Fruit fly (Drosophila melanogaster): Measurements from ENCODE around the gene CG45099.

The CG45099 gene

dm6 chr3R:22003508-22003907 lies 30.6 kb downstream of the CG45099 start:
- TF ChIP-seq CG8478 (optimal IDR thresholded peaks at IDR 0.05) (no peak), CTCF (optimal IDR thresholded peaks at IDR 0.05) (no peak)

DNA sequence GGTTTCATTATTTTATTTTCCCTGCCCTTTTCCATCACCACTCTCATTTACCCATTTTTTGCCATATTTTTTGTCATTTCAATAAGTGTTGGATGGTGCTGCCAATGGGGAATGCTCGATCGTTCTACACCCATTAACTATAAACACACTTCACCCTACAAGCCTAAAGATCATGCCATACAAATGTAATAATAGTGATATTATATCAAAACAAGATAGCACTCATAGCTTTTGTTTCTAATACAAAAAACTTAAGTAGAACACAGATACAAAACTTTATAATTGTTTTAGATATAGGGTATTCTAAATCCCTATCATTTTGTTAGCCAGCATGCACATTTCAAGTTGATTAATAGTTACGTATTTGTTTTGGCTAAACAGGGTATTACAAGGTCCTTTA lies 34.4 kb downstream of the CG45099 start:
- TF ChIP-seq CG8478 (optimal IDR thresholded peaks at IDR 0.05) = no peak
- no peak for TF ChIP-seq CTCF (optimal IDR thresholded peaks at IDR 0.05)

DNA sequence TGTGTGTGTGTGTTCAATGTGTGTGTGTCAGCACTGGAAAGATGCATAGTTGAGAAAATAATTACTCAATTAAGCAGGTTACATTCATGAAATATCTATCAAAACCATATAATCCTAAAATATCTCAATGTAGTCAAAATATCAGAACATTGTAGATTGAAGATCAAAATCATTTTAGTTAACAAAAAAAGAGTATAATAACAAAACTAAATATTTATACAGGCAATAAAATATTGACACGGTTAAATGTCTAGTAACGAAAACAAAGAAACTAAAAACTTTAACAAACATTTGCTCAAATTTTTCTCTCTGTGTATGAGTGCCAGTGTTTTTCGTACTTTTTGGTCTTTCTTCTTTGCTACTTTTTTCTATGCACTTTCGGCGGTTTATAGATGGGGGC lies 35.2 kb downstream of the CG45099 start:
- no peak for TF ChIP-seq CG8478 (optimal IDR thresholded peaks at IDR 0.05)

DNA sequence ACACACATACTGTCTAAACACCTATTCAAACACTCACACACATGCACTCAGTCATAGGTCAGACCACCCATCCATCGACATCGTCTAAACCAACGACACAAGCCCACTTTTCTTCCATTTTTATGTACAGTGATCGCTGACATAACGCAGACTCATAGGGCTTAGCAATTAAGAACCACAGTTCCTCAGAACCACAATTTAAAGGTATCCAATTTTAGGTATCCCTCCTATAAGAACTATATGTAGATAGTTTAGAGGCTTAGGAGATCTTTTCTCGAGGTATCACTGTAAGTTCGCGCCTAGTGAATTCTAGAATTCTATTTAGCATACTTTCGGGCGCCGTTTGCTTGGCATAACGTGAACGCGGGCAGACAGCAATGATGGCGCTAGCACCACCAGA lies 41.2 kb downstream of the CG45099 start:
- no peak for TF ChIP-seq CG8478 (optimal IDR thresholded peaks at IDR 0.05)
- no peak for TF ChIP-seq CTCF (optimal IDR thresholded peaks at IDR 0.05)

- TF ChIP-seq CG8478 (optimal IDR thresholded peaks at IDR 0.05) (no peak), CTCF (optimal IDR thresholded peaks at IDR 0.05) (no peak)
Observed at dm6 chr3R:21991603-21992002, 42.5 kb downstream of the CG45099 start.

DNA sequence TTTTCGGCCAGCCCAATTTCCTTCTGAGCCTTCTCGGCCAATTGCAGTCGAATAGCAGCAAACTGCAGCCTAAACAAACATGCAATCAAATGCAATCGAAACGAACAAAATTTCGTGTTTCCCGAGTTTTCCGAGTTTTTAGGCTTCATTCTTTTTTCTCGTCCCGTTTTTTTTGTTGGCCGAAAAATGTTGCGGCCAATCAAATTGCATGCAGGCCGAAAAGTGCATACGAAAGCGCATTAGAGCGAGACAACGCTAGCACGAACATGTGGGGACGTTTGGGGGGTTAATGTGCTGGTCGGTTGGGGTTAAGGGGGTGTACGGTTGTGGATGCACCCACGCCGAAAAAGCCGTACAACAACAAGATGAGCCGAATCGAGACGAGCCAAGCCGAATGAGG lies 44.3 kb downstream of the CG45099 start:
- no peak for TF ChIP-seq CG8478 (optimal IDR thresholded peaks at IDR 0.05)
- TF ChIP-seq CTCF (optimal IDR thresholded peaks at IDR 0.05) = no peak

DNA sequence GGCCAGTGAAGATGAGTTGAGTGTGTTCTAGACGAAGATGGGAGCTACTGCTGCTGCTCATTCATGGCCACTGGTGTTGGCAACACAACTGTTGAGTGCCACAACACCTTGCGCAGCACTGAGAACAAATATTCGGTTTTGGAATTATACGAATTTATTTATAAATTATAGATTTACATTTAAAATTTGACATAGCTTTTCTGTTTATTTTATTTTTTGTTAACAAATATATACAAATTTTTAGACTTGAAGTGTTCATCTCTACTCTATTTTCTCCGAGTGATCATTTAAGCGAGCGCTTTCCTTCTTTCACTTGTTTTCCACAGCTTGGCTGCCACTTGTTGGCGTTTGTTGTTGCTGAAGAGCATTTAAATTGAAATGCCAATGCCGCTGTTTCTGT lies 46.5 kb downstream of the CG45099 start:
- no peak for TF ChIP-seq CG8478 (optimal IDR thresholded peaks at IDR 0.05)
- no peak for TF ChIP-seq CTCF (optimal IDR thresholded peaks at IDR 0.05)

Measured in S2 (cell line).